Worm (Caenorhabditis elegans) whole organism, L4 larva: ENCODE results near the gene F07G6.5.

ENCODE experiments used
- Y105C5A.15 ChIP-seq: fragments of 200-800 bp; sonication (Bioruptor generic); IDR thresholded peaks from 2 replicates; pipeline ENCODE4 v1.3.6; 2022; ENCODE audit warnings: missing genetic modification characterization, missing compliant biosample characterization
- Y5F2A.4 ChIP-seq: fragments of 200-800 bp; sonication (Bioruptor generic); optimal IDR thresholded peaks from 2 replicates; lab custom pipeline; 2018; ENCODE audit warnings: mild to moderate bottlenecking, missing genetic modification characterization, missing compliant biosample characterization
- ama-1 ChIP-seq: fragments of 150-350 bp; optimal IDR thresholded peaks from 2 replicates; lab custom pipeline; 2014; ENCODE audit warnings: inconsistent platforms, mixed read lengths
- fkh-10 ChIP-seq: fragments of 150-350 bp; optimal IDR thresholded peaks from 2 replicates; lab custom pipeline; 2014; ENCODE audit warnings: missing biosample characterization, missing genetic modification reagents, missing genetic modification characterization
- lin-13 ChIP-seq: fragments of 150-350 bp; optimal IDR thresholded peaks from 2 replicates; lab custom pipeline; 2014; ENCODE audit warnings: missing biosample characterization, missing genetic modification reagents, missing genetic modification characterization
- lin-15B ChIP-seq: fragments of 150-350 bp; sonication (generic microtip); optimal IDR thresholded peaks from 3 replicates; lab custom pipeline; 2014; ENCODE audit warnings: missing biosample characterization, missing genetic modification characterization
- lir-3 ChIP-seq: sonication (generic microtip); optimal IDR thresholded peaks from 2 replicates; lab custom pipeline; 2016; ENCODE audit warnings: mild to moderate bottlenecking, missing genetic modification characterization, missing compliant biosample characterization
- nhr-237 ChIP-seq: sonication (generic microtip); optimal IDR thresholded peaks from 2 replicates; lab custom pipeline; 2017; ENCODE audit warnings: missing biosample characterization, missing genetic modification characterization
- nhr-76 ChIP-seq: fragments of 150-350 bp; optimal IDR thresholded peaks from 2 replicates; lab custom pipeline; 2014; ENCODE audit warnings: missing biosample characterization, missing genetic modification characterization
- skn-1 ChIP-seq: fragments of 150-350 bp; optimal IDR thresholded peaks from 2 replicates; lab custom pipeline; 2014; ENCODE audit warnings: missing biosample characterization, missing genetic modification characterization
- unc-62 ChIP-seq, 3 experiments: fragments of 150-350 bp in 1 of 3; sonication (generic microtip); optimal IDR thresholded peaks in 2 of 3; peaks in 1 of 3; 1 replicate in 1 of 3; 2 replicates in 2 of 3; lab custom pipeline; 2014 to 2017; ENCODE audit warnings: missing biosample characterization in 3 of 3, missing genetic modification characterization in 3 of 3, missing genetic modification reagents in 3 of 3, missing genotype in 1 of 3
- zfp-3 ChIP-seq: fragments of 200-800 bp; sonication (Bioruptor generic); conservative IDR thresholded peaks from 2 replicates; pipeline ENCODE4 v1.3.6; 2022; ENCODE audit warnings: missing genetic modification reagents, missing genetic modification characterization, missing compliant biosample characterization

ce11 chrX:1674056-1674455 lies 32.4 kb downstream of the F07G6.5 start, which contains the start of gene tbx-31:
- TF ChIP-seq lin-13, result no peak
- TF ChIP-seq lin-15B (tag; lab: Kevin White, UChicago), result no peak
- no peak for TF ChIP-seq ama-1
- no peak for TF ChIP-seq skn-1
- no peak for TF ChIP-seq lir-3
- no peak for TF ChIP-seq unc-62 (GFP tag; optimal IDR thresholded peaks at IDR 0.05 in 1 of 2; lab: Kevin White, UChicago)
- no peak for TF ChIP-seq unc-62 (tag; optimal IDR thresholded peaks at IDR 0.05; lab: Kevin White, UChicago)
- no peak for TF ChIP-seq nhr-76 (tag; lab: Kevin White, UChicago)
- TF ChIP-seq nhr-237 (tag; lab: Kevin White, UChicago), result no peak
- no peak for TF ChIP-seq zfp-3 (GFP tag; lab: Robert Waterston, UW)
- no peak for TF ChIP-seq Y5F2A.4 (GFP tag; lab: Kevin White, UChicago)
- TF ChIP-seq fkh-10 (GFP tag; lab: Kevin White, UChicago), result no peak
- no peak for TF ChIP-seq Y105C5A.15 (GFP tag; lab: Robert Waterston, UW)
